Worm (Caenorhabditis elegans) whole organism, midembryonic: ENCODE results near the gene acs-18.

Source experiments
- cog-1 ChIP-seq: sonication (generic microtip); optimal IDR thresholded peaks from 2 replicates; lab custom pipeline; 2016; ENCODE audit warnings: missing genetic modification characterization, missing compliant biosample characterization
- flt-1 ChIP-seq: fragments of 200-800 bp; sonication (Bioruptor generic); IDR thresholded peaks from 2 replicates; pipeline ENCODE4 v1.3.6; 2022; ENCODE audit warnings: missing genetic modification characterization, missing compliant biosample characterization
- med-1 ChIP-seq: sonication (generic microtip); optimal IDR thresholded peaks from 2 replicates; lab custom pipeline; 2017; ENCODE audit warnings: missing genetic modification characterization, mild to moderate bottlenecking, missing compliant biosample characterization, antibody characterized with exemption, missing genetic modification reagents; ENCODE audit not compliant: insufficient read depth
- ztf-23 ChIP-seq: fragments of 200-800 bp; sonication (Bioruptor generic); IDR thresholded peaks from 2 replicates; pipeline ENCODE4 v1.3.6; 2022; ENCODE audit warnings: missing genetic modification reagents, missing genetic modification characterization, missing compliant biosample characterization

- no peak for TF ChIP-seq flt-1 (GFP tag; lab: Robert Waterston, UW)
- no peak for TF ChIP-seq med-1 (GFP tag; lab: Kevin White, UChicago)
- TF ChIP-seq cog-1 (tag; lab: Kevin White, UChicago): no peak
- no peak for TF ChIP-seq ztf-23
Measured at ce11 chrIV:10345990-10346389, 32.5 kb upstream of the acs-18 start.
